Worm (Caenorhabditis elegans) whole organism, L1 larva: ENCODE measurements around the gene hil-3.

Experiments used
- C04F5.9 ChIP-seq: sonication (generic microtip); optimal IDR thresholded peaks from 2 replicates; lab custom pipeline; 2016; ENCODE audit warnings: missing genetic modification characterization, missing compliant biosample characterization
- C16A3.4 ChIP-seq: fragments of 150-350 bp; optimal IDR thresholded peaks from 2 replicates; lab custom pipeline; 2014; ENCODE audit warnings: missing biosample characterization, missing genetic modification characterization
- aha-1 ChIP-seq: fragments of 150-350 bp; optimal IDR thresholded peaks from 2 replicates; lab custom pipeline; 2014; ENCODE audit warnings: missing biosample characterization, missing genetic modification characterization
- ama-1 ChIP-seq: fragments of 150-350 bp; optimal IDR thresholded peaks from 2 replicates; lab custom pipeline; 2014
- blmp-1 ChIP-seq: fragments of 150-350 bp; optimal IDR thresholded peaks from 2 replicates; lab custom pipeline; 2014; ENCODE audit warnings: missing biosample characterization, missing genetic modification characterization
- ceh-88 ChIP-seq: fragments of 200-800 bp; sonication (Bioruptor generic); IDR thresholded peaks from 2 replicates; pipeline ENCODE4 v1.3.6; 2022; ENCODE audit warnings: missing genetic modification characterization, missing compliant biosample characterization
- ces-1 ChIP-seq: fragments of 150-350 bp; optimal IDR thresholded peaks from 2 replicates; lab custom pipeline; 2014; ENCODE audit warnings: missing biosample characterization, missing genetic modification reagents, missing genetic modification characterization
- dsc-1 ChIP-seq: sonication (generic microtip); optimal IDR thresholded peaks from 2 replicates; lab custom pipeline; 2016; ENCODE audit warnings: mild to moderate bottlenecking, missing genetic modification characterization, missing compliant biosample characterization
- efl-1 ChIP-seq, 4 experiments: fragments of 150-350 bp; optimal IDR thresholded peaks in 3 of 4; peaks in 1 of 4; 1 replicate in 1 of 4; 2 replicates in 3 of 4; lab custom pipeline; 2014; ENCODE audit warnings: missing biosample characterization in 2 of 4, missing genetic modification characterization in 2 of 4, missing genetic modification reagents in 2 of 4
- egl-13 ChIP-seq: sonication (generic microtip); optimal IDR thresholded peaks from 2 replicates; lab custom pipeline; 2016; ENCODE audit warnings: missing genotype, missing genetic modification reagents, missing genetic modification characterization, missing compliant biosample characterization
- elt-3 ChIP-seq, 6 experiments: fragments of 150-350 bp in 1 of 6; sonication (generic microtip); optimal IDR thresholded peaks; 2 replicates each; lab custom pipeline; 2017 to 2018; ENCODE audit warnings: missing biosample characterization in 6 of 6, missing genetic modification characterization in 6 of 6, inconsistent platforms in 1 of 6
- ets-5 ChIP-seq: fragments of 200-800 bp; sonication (Bioruptor generic); IDR thresholded peaks from 2 replicates; pipeline ENCODE4 v1.3.6; 2022; ENCODE audit warnings: missing genetic modification characterization, missing compliant biosample characterization
- fkh-4 ChIP-seq: sonication (generic microtip); optimal IDR thresholded peaks from 2 replicates; lab custom pipeline; 2016; ENCODE audit warnings: missing compliant biosample characterization, missing genetic modification characterization, borderline replicate concordance
- fkh-8 ChIP-seq: sonication (generic microtip); optimal IDR thresholded peaks from 2 replicates; lab custom pipeline; 2016; ENCODE audit warnings: mild to moderate bottlenecking, missing genetic modification characterization, missing compliant biosample characterization
- fos-1 ChIP-seq: fragments of 150-350 bp; optimal IDR thresholded peaks from 2 replicates; lab custom pipeline; 2014; ENCODE audit warnings: missing biosample characterization, missing genetic modification characterization
- grh-1 ChIP-seq: fragments of 200-800 bp; sonication (Bioruptor generic); IDR thresholded peaks from 2 replicates; pipeline ENCODE4 v1.3.6; 2022; ENCODE audit warnings: missing genetic modification reagents, missing genetic modification characterization, missing compliant biosample characterization
- hlh-17 ChIP-seq: fragments of 200-800 bp; sonication (Bioruptor generic); optimal IDR thresholded peaks from 2 replicates; lab custom pipeline; 2018; ENCODE audit warnings: missing genetic modification characterization, mild to moderate bottlenecking, missing compliant biosample characterization, moderate library complexity, borderline replicate concordance
- hlh-4 ChIP-seq: sonication (generic microtip); optimal IDR thresholded peaks from 2 replicates; lab custom pipeline; 2016; ENCODE audit warnings: mild to moderate bottlenecking, missing genetic modification characterization, missing compliant biosample characterization
- irx-1 ChIP-seq: sonication (generic microtip); optimal IDR thresholded peaks from 2 replicates; lab custom pipeline; 2016; ENCODE audit warnings: missing genetic modification characterization, missing compliant biosample characterization
- isw-1 ChIP-seq: fragments of 200-800 bp; sonication (Bioruptor generic); IDR thresholded peaks from 2 replicates; pipeline ENCODE4 v1.3.6; 2022; ENCODE audit warnings: missing genetic modification characterization, missing compliant biosample characterization
- jun-1 ChIP-seq: fragments of 150-350 bp; optimal IDR thresholded peaks from 2 replicates; lab custom pipeline; 2014; ENCODE audit warnings: missing biosample characterization, missing genetic modification reagents, missing genetic modification characterization
- lin-13 ChIP-seq: fragments of 150-350 bp; optimal IDR thresholded peaks from 2 replicates; lab custom pipeline; 2014; ENCODE audit warnings: missing biosample characterization, missing genetic modification reagents, missing genetic modification characterization
- lin-14 ChIP-seq: fragments of 200-800 bp; sonication (Bioruptor generic); optimal IDR thresholded peaks from 2 replicates; lab custom pipeline; 2018; ENCODE audit warnings: mild to moderate bottlenecking, missing genetic modification characterization, moderate library complexity, missing compliant biosample characterization
- lin-39 ChIP-seq: fragments of 150-350 bp; optimal IDR thresholded peaks from 2 replicates; lab custom pipeline; 2014; ENCODE audit warnings: missing biosample characterization, missing genetic modification reagents, missing genetic modification characterization
- lsy-2 ChIP-seq, 2 experiments: fragments of 150-350 bp; optimal IDR thresholded peaks; 2 replicates each; lab custom pipeline; 2014; ENCODE audit warnings: missing biosample characterization in 2 of 2, missing genetic modification characterization in 2 of 2
- mep-1 ChIP-seq: fragments of 150-350 bp; optimal IDR thresholded peaks from 2 replicates; lab custom pipeline; 2014; ENCODE audit warnings: missing biosample characterization, missing genetic modification characterization
- nhr-11 ChIP-seq: fragments of 150-350 bp; optimal IDR thresholded peaks from 2 replicates; lab custom pipeline; 2014; ENCODE audit warnings: missing biosample characterization, missing genetic modification characterization
- nhr-20 ChIP-seq: sonication (generic microtip); optimal IDR thresholded peaks from 2 replicates; lab custom pipeline; 2016; ENCODE audit warnings: mild to moderate bottlenecking, missing genetic modification characterization, missing compliant biosample characterization
- nhr-28 ChIP-seq: fragments of 150-350 bp; optimal IDR thresholded peaks from 2 replicates; lab custom pipeline; 2014; ENCODE audit warnings: missing biosample characterization, missing genetic modification characterization
- nhr-76 ChIP-seq: sonication (generic microtip); optimal IDR thresholded peaks from 2 replicates; lab custom pipeline; 2017; ENCODE audit warnings: missing biosample characterization, missing genetic modification characterization
- nhr-84 ChIP-seq: sonication (generic microtip); optimal IDR thresholded peaks from 2 replicates; lab custom pipeline; 2017; ENCODE audit warnings: missing biosample characterization, missing genetic modification characterization
- nhr-85 ChIP-seq: sonication (generic microtip); peaks from one replicate; lab custom pipeline; 2016; ENCODE audit warnings: missing genetic modification characterization, inconsistent platforms, missing compliant biosample characterization
- nhr-90 ChIP-seq: sonication (generic microtip); optimal IDR thresholded peaks from 2 replicates; lab custom pipeline; 2016; ENCODE audit warnings: mild to moderate bottlenecking, missing genetic modification characterization, missing compliant biosample characterization; ENCODE audit not compliant: poor library complexity
- pag-3 ChIP-seq: sonication (generic microtip); optimal IDR thresholded peaks from 2 replicates; lab custom pipeline; 2017; ENCODE audit warnings: missing genetic modification characterization, mild to moderate bottlenecking, missing compliant biosample characterization, antibody characterized with exemption, borderline replicate concordance; ENCODE audit not compliant: insufficient read depth
- pax-3 ChIP-seq: fragments of 200-800 bp; sonication (Bioruptor generic); optimal IDR thresholded peaks from 2 replicates; lab custom pipeline; 2018; ENCODE audit warnings: mild to moderate bottlenecking, missing genetic modification characterization, moderate library complexity, missing compliant biosample characterization
- skn-1 ChIP-seq: fragments of 150-350 bp; optimal IDR thresholded peaks from 2 replicates; lab custom pipeline; 2014; ENCODE audit warnings: missing biosample characterization, missing genetic modification characterization
- snpc-4 ChIP-seq: fragments of 150-350 bp; optimal IDR thresholded peaks from 2 replicates; lab custom pipeline; 2014; ENCODE audit warnings: missing biosample characterization, missing genetic modification characterization
- snu-23 ChIP-seq: sonication (generic microtip); optimal IDR thresholded peaks from 2 replicates; lab custom pipeline; 2016; ENCODE audit warnings: missing genetic modification characterization, missing compliant biosample characterization
- swsn-7 ChIP-seq: sonication (generic microtip); optimal IDR thresholded peaks from 2 replicates; lab custom pipeline; 2016; ENCODE audit warnings: missing genetic modification characterization, missing compliant biosample characterization
- tbx-2 ChIP-seq: sonication (generic microtip); optimal IDR thresholded peaks from 2 replicates; lab custom pipeline; 2016; ENCODE audit warnings: missing genetic modification characterization, missing compliant biosample characterization
- unc-130 ChIP-seq: fragments of 150-350 bp; optimal IDR thresholded peaks from 2 replicates; lab custom pipeline; 2017; ENCODE audit warnings: missing biosample characterization, missing genetic modification characterization, inconsistent platforms
- unc-62 ChIP-seq: fragments of 150-350 bp; optimal IDR thresholded peaks from 2 replicates; lab custom pipeline; 2014; ENCODE audit warnings: missing biosample characterization, missing genetic modification reagents, missing genetic modification characterization

Gene hil-3

ce11 chrX:8200206-8200605 is 41.2 kb downstream of the hil-3 start:
- TF ChIP-seq blmp-1: peak; percentile 97
- TF ChIP-seq lin-14 (GFP tag; lab: Kevin White, UChicago): peak; percentile 28
- no peak for TF ChIP-seq hlh-4 (tag; lab: Kevin White, UChicago)
- TF ChIP-seq swsn-7 (tag; lab: Kevin White, UChicago): no peak
- TF ChIP-seq nhr-85 (tag; lab: Kevin White, UChicago): peak; percentile 74
- TF ChIP-seq efl-1 (optimal IDR thresholded peaks at IDR 0.05; lab: Kevin White, UChicago): no peak
- no peak for TF ChIP-seq efl-1 (GFP tag; optimal IDR thresholded peaks at IDR 0.05 in 1 of 2; lab: Kevin White, UChicago)
- TF ChIP-seq C16A3.4 (tag; lab: Kevin White, UChicago): no peak
- TF ChIP-seq, all 84 proteins: peak for 3

- TF ChIP-seq lin-14 (GFP tag; lab: Kevin White, UChicago) (peak; percentile 73), isw-1 (GFP tag; lab: Robert Waterston, UW) (no peak), skn-1 (tag; lab: Kevin White, UChicago) (no peak), nhr-85 (tag; lab: Kevin White, UChicago) (peak; percentile 65), blmp-1 (peak; percentile 64)
Observed at ce11 chrX:8201210-8201609, 42.2 kb downstream of the hil-3 start.

- no peak for TF ChIP-seq fkh-8 (tag; lab: Kevin White, UChicago)
- no peak for TF ChIP-seq efl-1 (optimal IDR thresholded peaks at IDR 0.05; lab: Kevin White, UChicago)
- TF ChIP-seq efl-1 (GFP tag; optimal IDR thresholded peaks at IDR 0.05 in 1 of 2; lab: Kevin White, UChicago): no peak
- TF ChIP-seq nhr-11 (tag; lab: Kevin White, UChicago): no peak
- TF ChIP-seq nhr-90 (tag; lab: Kevin White, UChicago): no peak
- TF ChIP-seq nhr-28 (tag; lab: Kevin White, UChicago): no peak
- TF ChIP-seq tbx-2 (tag; lab: Kevin White, UChicago): no peak
- TF ChIP-seq egl-13 (tag; lab: Kevin White, UChicago): no peak
- TF ChIP-seq pax-3: no peak
- no peak for TF ChIP-seq hlh-4 (tag; lab: Kevin White, UChicago)
- no peak for TF ChIP-seq jun-1 (tag; lab: Kevin White, UChicago)
- TF ChIP-seq, all 84 proteins: peak for 0
Observed at ce11 chrX:8203684-8204083, 44.7 kb downstream of the hil-3 start, which contains the start of gene C17H11.6. C17H11.6 (minus strand) TSS chrX:8203784.

- peak; percentile 1 for TF ChIP-seq lin-14 (GFP tag; lab: Kevin White, UChicago)
- TF ChIP-seq fkh-4 (tag; lab: Kevin White, UChicago): peak; percentile 35
- peak; percentile 95 for TF ChIP-seq dsc-1 (tag; lab: Kevin White, UChicago)
- TF ChIP-seq fkh-8 (tag; lab: Kevin White, UChicago): peak; percentile 37
- no peak for TF ChIP-seq skn-1 (tag; lab: Kevin White, UChicago)
Observed at ce11 chrX:8204475-8204874, 45.5 kb downstream of the hil-3 start.

- TF ChIP-seq snu-23 (GFP tag; lab: Kevin White, UChicago) (peak; percentile 49), snpc-4 (tag; lab: Kevin White, UChicago) (no peak), grh-1 (GFP tag; lab: Robert Waterston, UW) (no peak), unc-130 (tag; lab: Kevin White, UChicago) (no peak), fos-1 (tag; lab: Kevin White, UChicago) (no peak), swsn-7 (tag; lab: Kevin White, UChicago) (peak; percentile 38), fkh-4 (tag; lab: Kevin White, UChicago) (no peak), skn-1 (tag; lab: Kevin White, UChicago) (peak; percentile 45), lin-39 (tag; lab: Kevin White, UChicago) (no peak), ama-1 (lab: Kevin White, UChicago) (no peak), nhr-76 (tag; lab: Kevin White, UChicago) (no peak), aha-1 (tag; lab: Kevin White, UChicago) (no peak), unc-62 (no peak), lin-13 (GFP tag; lab: Kevin White, UChicago) (no peak), elt-3 (tag; optimal IDR thresholded peaks at IDR 0.05; lab: Kevin White, UChicago) (no peak), hlh-17 (GFP tag; lab: Kevin White, UChicago) (no peak), nhr-85 (tag; lab: Kevin White, UChicago) (no peak), irx-1 (tag; lab: Kevin White, UChicago) (no peak), ces-1 (GFP tag; lab: Kevin White, UChicago) (no peak), lsy-2 (tag; optimal IDR thresholded peaks at IDR 0.05; lab: Kevin White, UChicago) (peak in 1 of 2 experiments; percentile 63), C04F5.9 (tag; lab: Kevin White, UChicago) (no peak), pag-3 (no peak), tbx-2 (tag; lab: Kevin White, UChicago) (peak; percentile 33), ceh-88 (GFP tag; lab: Robert Waterston, UW) (no peak), nhr-84 (tag; lab: Kevin White, UChicago) (no peak), mep-1 (tag; lab: Kevin White, UChicago) (peak; percentile 44), nhr-11 (tag; lab: Kevin White, UChicago) (no peak), dsc-1 (tag; lab: Kevin White, UChicago) (peak; percentile 64), nhr-20 (no peak), ets-5 (no peak)
Observed at ce11 chrX:8205919-8206318, 47.0 kb downstream of the hil-3 start.
